Worm (Caenorhabditis elegans): Measurements from ENCODE around the gene K09E9.7.

Gene K09E9.7

ce11 chrX:15653196-15653595 is 12.5 kb downstream of the K09E9.7 start (continued):
- no peak for TF ChIP-seq nhr-90 (tag; optimal IDR thresholded peaks at IDR 0.05; ENCODE audit: poor library complexity)
- no peak for TF ChIP-seq blmp-1 (tag; optimal IDR thresholded peaks at IDR 0.05)
- TF ChIP-seq aly-2 (tag; optimal IDR thresholded peaks at IDR 0.05): no peak
- no peak for TF ChIP-seq nhr-11 (tag; optimal IDR thresholded peaks at IDR 0.05)
- TF ChIP-seq lin-14 (GFP tag; optimal IDR thresholded peaks at IDR 0.05): peak; percentile 76
- TF ChIP-seq lin-39 (tag; optimal IDR thresholded peaks at IDR 0.05): no peak
- no peak for TF ChIP-seq jun-1 (tag; optimal IDR thresholded peaks at IDR 0.05)
- no peak for TF ChIP-seq ceh-63 (GFP tag; optimal IDR thresholded peaks at IDR 0.05)
- TF ChIP-seq lsy-2 (tag; optimal IDR thresholded peaks at IDR 0.05): peak in 1 of 2 experiments; percentile 3
- TF ChIP-seq hpl-2 (GFP tag; optimal IDR thresholded peaks at IDR 0.05): no peak
- no peak for TF ChIP-seq egl-27 (tag; optimal IDR thresholded peaks at IDR 0.05)
- no peak for TF ChIP-seq efl-3 (GFP tag; optimal IDR thresholded peaks at IDR 0.05)
- TF ChIP-seq nhr-12 (tag; optimal IDR thresholded peaks at IDR 0.05): no peak
- no peak for TF ChIP-seq pax-3 (tag; optimal IDR thresholded peaks at IDR 0.05)
- TF ChIP-seq F16B12.6 (tag; optimal IDR thresholded peaks at IDR 0.05): no peak
- TF ChIP-seq mef-2 (tag; optimal IDR thresholded peaks at IDR 0.05): no peak
- TF ChIP-seq lin-15B (tag; optimal IDR thresholded peaks at IDR 0.05): no peak
- TF ChIP-seq C04F5.9 (tag; optimal IDR thresholded peaks at IDR 0.05): no peak

ce11 chrX:15654969-15655368 is 14.3 kb downstream of the K09E9.7 start:
- no peak for TF ChIP-seq tbx-2 (tag; optimal IDR thresholded peaks at IDR 0.05)
- TF ChIP-seq ets-5 (GFP tag; IDR thresholded peaks at IDR 0.05): no peak
- no peak for TF ChIP-seq nhr-77 (tag; optimal IDR thresholded peaks at IDR 0.05)
- no peak for TF ChIP-seq sptf-1 (tag; optimal IDR thresholded peaks at IDR 0.05)
- no peak for TF ChIP-seq unc-62 (GFP tag; optimal IDR thresholded peaks at IDR 0.05)
- no peak for TF ChIP-seq elt-3 (tag; optimal IDR thresholded peaks at IDR 0.05)
- no peak for TF ChIP-seq dpl-1 (GFP tag; optimal IDR thresholded peaks at IDR 0.05)
- no peak for TF ChIP-seq fkh-4 (tag; optimal IDR thresholded peaks at IDR 0.05; ENCODE audit: borderline replicate concordance)
- TF ChIP-seq ces-1 (GFP tag; optimal IDR thresholded peaks at IDR 0.05): no peak
- no peak for TF ChIP-seq mdl-1 (tag; optimal IDR thresholded peaks at IDR 0.05)
- no peak for TF ChIP-seq alr-1 (tag; optimal IDR thresholded peaks at IDR 0.05; ENCODE audit: borderline replicate concordance)

- TF ChIP-seq dsc-1 (tag; optimal IDR thresholded peaks at IDR 0.05) (peak; percentile 90), fkh-4 (tag; optimal IDR thresholded peaks at IDR 0.05; ENCODE audit: borderline replicate concordance) (peak; percentile 0), elt-2 (tag; optimal IDR thresholded peaks at IDR 0.05) (no peak), pax-3 (tag; optimal IDR thresholded peaks at IDR 0.05) (peak; percentile 59), sox-4 (tag; optimal IDR thresholded peaks at IDR 0.05) (peak; percentile 23)
These were observed 14.9 kb downstream of the K09E9.7 start for ce11 chrX:15655623-15656022.

- TF ChIP-seq sox-4 (tag; optimal IDR thresholded peaks at IDR 0.05): peak; percentile 8
- TF ChIP-seq sptf-1 (tag; optimal IDR thresholded peaks at IDR 0.05): no peak
- TF ChIP-seq dsc-1 (tag; optimal IDR thresholded peaks at IDR 0.05): peak; percentile 95
- TF ChIP-seq ceh-90 (tag; optimal IDR thresholded peaks at IDR 0.05): no peak
- TF ChIP-seq lsy-2 (tag; optimal IDR thresholded peaks at IDR 0.05): peak in 1 of 2 experiments; percentile 6
- peak; percentile 39 for TF ChIP-seq fkh-8 (tag; optimal IDR thresholded peaks at IDR 0.05)
- TF ChIP-seq ets-5 (GFP tag; IDR thresholded peaks at IDR 0.05): no peak
- no peak for TF ChIP-seq unc-130 (tag; optimal IDR thresholded peaks at IDR 0.05)
- TF ChIP-seq hpl-2 (GFP tag; optimal IDR thresholded peaks at IDR 0.05): no peak
- TF ChIP-seq ceh-8 (GFP tag; optimal IDR thresholded peaks at IDR 0.05): peak; percentile 58
- TF ChIP-seq pax-3 (tag; optimal IDR thresholded peaks at IDR 0.05): peak; percentile 23
- TF ChIP-seq lin-14 (GFP tag; optimal IDR thresholded peaks at IDR 0.05): peak; percentile 77
- peak; percentile 34 for TF ChIP-seq nhr-47 (tag; optimal IDR thresholded peaks at IDR 0.05)
- peak; percentile 40 for TF ChIP-seq nhr-71 (tag; optimal IDR thresholded peaks at IDR 0.05)
These were observed 17.1 kb downstream of the K09E9.7 start for ce11 chrX:15657773-15658172.

All from whole organism, L1 larva.